Worm (Caenorhabditis elegans): Measurements from ENCODE around the gene K02F3.12.

K02F3.12 gene

ce11 chrIII:887874-888299, 31.5 kb downstream of the K02F3.12 start (continued):
- TF ChIP-seq elt-3 (tag; optimal IDR thresholded peaks at IDR 0.05) (peak in 2 of 6 experiments; percentile 14 to 52), unc-86 (tag; optimal IDR thresholded peaks at IDR 0.05) (peak; percentile 87), snu-23 (GFP tag; optimal IDR thresholded peaks at IDR 0.05) (peak; percentile 85)

ce11 chrIII:888983-889549, 32.7 kb downstream of the K02F3.12 start:
- TF ChIP-seq mdl-1 (tag; optimal IDR thresholded peaks at IDR 0.05) (peak in 1 of 2 experiments; percentile 1), vab-15 (tag; optimal IDR thresholded peaks at IDR 0.05) (no peak), ceh-82 (tag; optimal IDR thresholded peaks at IDR 0.05) (no peak), swsn-7 (tag; optimal IDR thresholded peaks at IDR 0.05) (no peak), C34B4.2 (tag; optimal IDR thresholded peaks at IDR 0.05) (no peak), lsy-2 (tag; optimal IDR thresholded peaks at IDR 0.05) (peak; percentile 49 to 73), tbx-2 (tag; optimal IDR thresholded peaks at IDR 0.05) (no peak), egl-13 (tag; optimal IDR thresholded peaks at IDR 0.05) (peak; percentile 29), nhr-71 (tag; optimal IDR thresholded peaks at IDR 0.05) (peak; percentile 37), fkh-8 (tag; optimal IDR thresholded peaks at IDR 0.05) (peak; percentile 59), ets-5 (GFP tag; IDR thresholded peaks at IDR 0.05) (no peak), lin-15B (tag; optimal IDR thresholded peaks at IDR 0.05) (no peak), ceh-90 (tag; optimal IDR thresholded peaks at IDR 0.05) (no peak), nhr-47 (tag; optimal IDR thresholded peaks at IDR 0.05) (peak; percentile 1), ztf-11 (tag; optimal IDR thresholded peaks at IDR 0.05) (no peak), skn-1 (tag; optimal IDR thresholded peaks at IDR 0.05) (peak; percentile 0), nhr-85 (tag) (peak; percentile 7), efl-1 (optimal IDR thresholded peaks at IDR 0.05) (peak in 1 of 2 experiments; percentile 7), efl-1 (GFP tag; optimal IDR thresholded peaks at IDR 0.05 in 1 of 2) (peak; percentile 16 to 28), unc-62 (GFP tag; optimal IDR thresholded peaks at IDR 0.05) (no peak), xbp-1 (tag; optimal IDR thresholded peaks at IDR 0.05) (no peak), dpl-1 (GFP tag; optimal IDR thresholded peaks at IDR 0.05) (peak in 1 of 3 experiments; percentile 45)

ce11 chrIII:891014-891413, 34.7 kb downstream of the K02F3.12 start, which contains the start of gene T24C4.10:
Gene T24C4.10 (minus strand): TSS chrIII:891243.
- no peak for TF ChIP-seq mef-2 (tag; optimal IDR thresholded peaks at IDR 0.05)
- TF ChIP-seq lin-35 (GFP tag; optimal IDR thresholded peaks at IDR 0.05), result peak in 1 of 2 experiments; percentile 10

- no peak for TF ChIP-seq ceh-90 (tag; optimal IDR thresholded peaks at IDR 0.05)
- no peak for TF ChIP-seq efl-1 (optimal IDR thresholded peaks at IDR 0.05)
- TF ChIP-seq efl-1 (GFP tag; optimal IDR thresholded peaks at IDR 0.05 in 1 of 2), result peak; percentile 10 to 71
- TF ChIP-seq snpc-4 (tag; optimal IDR thresholded peaks at IDR 0.05), result no peak
- TF ChIP-seq C16A3.4 (tag; optimal IDR thresholded peaks at IDR 0.05), result no peak
- TF ChIP-seq mdl-1 (tag; optimal IDR thresholded peaks at IDR 0.05), result no peak
- TF ChIP-seq unc-30 (tag; optimal IDR thresholded peaks at IDR 0.05), result no peak
- TF ChIP-seq lin-15B (tag; optimal IDR thresholded peaks at IDR 0.05), result peak; percentile 1
- no peak for TF ChIP-seq pax-3 (tag; optimal IDR thresholded peaks at IDR 0.05)
- no peak for TF ChIP-seq nhr-84 (tag; optimal IDR thresholded peaks at IDR 0.05)
- TF ChIP-seq blmp-1 (tag; optimal IDR thresholded peaks at IDR 0.05), result peak; percentile 37
- TF ChIP-seq dpl-1 (GFP tag; optimal IDR thresholded peaks at IDR 0.05), result peak in 2 of 3 experiments; percentile 7 to 18
- TF ChIP-seq lin-35 (GFP tag; optimal IDR thresholded peaks at IDR 0.05), result peak in 1 of 2 experiments; percentile 43
- TF ChIP-seq sox-4 (tag; optimal IDR thresholded peaks at IDR 0.05), result no peak
These were observed 39.2 kb downstream of the K02F3.12 start, which contains the start of the genes ztf-18 and F23H11.2 for ce11 chrIII:895525-895924. Gene ztf-18 (minus strand): TSS chrIII:895712. Gene F23H11.2 (plus strand): TSS chrIII:895747.

ce11 chrIII:896904-897303, 40.5 kb downstream of the K02F3.12 start:
- TF ChIP-seq alr-1 (tag; optimal IDR thresholded peaks at IDR 0.05; ENCODE audit: borderline replicate concordance) (no peak), ceh-82 (tag; optimal IDR thresholded peaks at IDR 0.05) (no peak), sox-4 (tag; optimal IDR thresholded peaks at IDR 0.05) (no peak), ztf-11 (tag; optimal IDR thresholded peaks at IDR 0.05) (no peak), efl-3 (GFP tag; optimal IDR thresholded peaks at IDR 0.05) (no peak), nhr-11 (tag; optimal IDR thresholded peaks at IDR 0.05) (no peak), jun-1 (tag; optimal IDR thresholded peaks at IDR 0.05) (no peak), zip-4 (GFP tag; optimal IDR thresholded peaks at IDR 0.05) (no peak), unc-62 (GFP tag; optimal IDR thresholded peaks at IDR 0.05) (no peak)
